Worm (Caenorhabditis elegans) whole organism, L1 larva: ENCODE data around the gene ilys-4.

ENCODE experiments used
- C34B4.2 ChIP-seq: sonication (generic microtip); optimal IDR thresholded peaks from 2 replicates; lab custom pipeline; 2017; ENCODE audit warnings: mild to moderate bottlenecking, missing genetic modification characterization, missing compliant biosample characterization
- blmp-1 ChIP-seq: fragments of 150-350 bp; optimal IDR thresholded peaks from 2 replicates; lab custom pipeline; 2014; ENCODE audit warnings: missing biosample characterization, missing genetic modification characterization
- ceh-88 ChIP-seq: fragments of 200-800 bp; sonication (Bioruptor generic); IDR thresholded peaks from 2 replicates; pipeline ENCODE4 v1.3.6; 2022; ENCODE audit warnings: missing genetic modification characterization, missing compliant biosample characterization
- ces-1 ChIP-seq: fragments of 150-350 bp; optimal IDR thresholded peaks from 2 replicates; lab custom pipeline; 2014; ENCODE audit warnings: missing biosample characterization, missing genetic modification reagents, missing genetic modification characterization
- dpl-1 ChIP-seq, 3 experiments: fragments of 150-350 bp in 2 of 3; sonication (generic microtip) in 1 of 3; optimal IDR thresholded peaks; 2 replicates each; lab custom pipeline; 2014 to 2017; ENCODE audit warnings: missing biosample characterization in 3 of 3, missing genetic modification characterization in 3 of 3, missing genetic modification reagents in 3 of 3
- efl-1 ChIP-seq, 4 experiments: fragments of 150-350 bp; optimal IDR thresholded peaks in 3 of 4; peaks in 1 of 4; 1 replicate in 1 of 4; 2 replicates in 3 of 4; lab custom pipeline; 2014; ENCODE audit warnings: missing biosample characterization in 2 of 4, missing genetic modification characterization in 2 of 4, missing genetic modification reagents in 2 of 4
- elt-2 ChIP-seq: sonication (generic microtip); optimal IDR thresholded peaks from 2 replicates; lab custom pipeline; 2016; ENCODE audit warnings: missing genetic modification characterization, mild to moderate bottlenecking, inconsistent platforms, missing compliant biosample characterization, missing genetic modification reagents
- ets-5 ChIP-seq: fragments of 200-800 bp; sonication (Bioruptor generic); IDR thresholded peaks from 2 replicates; pipeline ENCODE4 v1.3.6; 2022; ENCODE audit warnings: missing genetic modification characterization, missing compliant biosample characterization
- fkh-10 ChIP-seq: sonication (generic microtip); optimal IDR thresholded peaks from 2 replicates; lab custom pipeline; 2017; ENCODE audit warnings: missing biosample characterization, missing genetic modification reagents, missing genetic modification characterization
- jun-1 ChIP-seq: fragments of 150-350 bp; optimal IDR thresholded peaks from 2 replicates; lab custom pipeline; 2014; ENCODE audit warnings: missing biosample characterization, missing genetic modification reagents, missing genetic modification characterization
- lin-13 ChIP-seq: fragments of 150-350 bp; optimal IDR thresholded peaks from 2 replicates; lab custom pipeline; 2014; ENCODE audit warnings: missing biosample characterization, missing genetic modification reagents, missing genetic modification characterization
- lin-14 ChIP-seq: fragments of 200-800 bp; sonication (Bioruptor generic); optimal IDR thresholded peaks from 2 replicates; lab custom pipeline; 2018; ENCODE audit warnings: mild to moderate bottlenecking, missing genetic modification characterization, moderate library complexity, missing compliant biosample characterization
- lin-15B ChIP-seq: fragments of 150-350 bp; sonication (generic microtip); optimal IDR thresholded peaks from 3 replicates; lab custom pipeline; 2014; ENCODE audit warnings: missing biosample characterization, missing genetic modification characterization
- lin-35 ChIP-seq, 2 experiments: fragments of 150-350 bp; optimal IDR thresholded peaks; 2 replicates each; lab custom pipeline; 2014; ENCODE audit warnings: missing biosample characterization in 2 of 2, missing genetic modification characterization in 2 of 2, missing genetic modification reagents in 2 of 2
- lin-39 ChIP-seq: fragments of 150-350 bp; optimal IDR thresholded peaks from 2 replicates; lab custom pipeline; 2014; ENCODE audit warnings: missing biosample characterization, missing genetic modification reagents, missing genetic modification characterization
- lir-3 ChIP-seq: sonication (generic microtip); optimal IDR thresholded peaks from 2 replicates; lab custom pipeline; 2016; ENCODE audit warnings: mild to moderate bottlenecking, missing genetic modification characterization, moderate library complexity, missing compliant biosample characterization; ENCODE audit not compliant: poor library complexity
- lsy-2 ChIP-seq, 2 experiments: fragments of 150-350 bp; optimal IDR thresholded peaks; 2 replicates each; lab custom pipeline; 2014; ENCODE audit warnings: missing biosample characterization in 2 of 2, missing genetic modification characterization in 2 of 2
- nhr-11 ChIP-seq: fragments of 150-350 bp; optimal IDR thresholded peaks from 2 replicates; lab custom pipeline; 2014; ENCODE audit warnings: missing biosample characterization, missing genetic modification characterization
- nhr-12 ChIP-seq: sonication (generic microtip); optimal IDR thresholded peaks from 2 replicates; lab custom pipeline; 2017; ENCODE audit warnings: missing biosample characterization, missing genetic modification characterization
- nhr-19 ChIP-seq: fragments of 200-800 bp; sonication (Bioruptor generic); conservative IDR thresholded peaks from 2 replicates; pipeline ENCODE4 v1.3.6; 2022; ENCODE audit warnings: missing genetic modification characterization, missing compliant biosample characterization
- nhr-20 ChIP-seq: sonication (generic microtip); optimal IDR thresholded peaks from 2 replicates; lab custom pipeline; 2016; ENCODE audit warnings: mild to moderate bottlenecking, missing genetic modification characterization, missing compliant biosample characterization
- nhr-71 ChIP-seq: sonication (generic microtip); optimal IDR thresholded peaks from 2 replicates; lab custom pipeline; 2016; ENCODE audit warnings: mild to moderate bottlenecking, missing genetic modification characterization, moderate library complexity, missing compliant biosample characterization
- nhr-76 ChIP-seq: sonication (generic microtip); optimal IDR thresholded peaks from 2 replicates; lab custom pipeline; 2017; ENCODE audit warnings: missing biosample characterization, missing genetic modification characterization
- nhr-85 ChIP-seq: sonication (generic microtip); peaks from one replicate; lab custom pipeline; 2016; ENCODE audit warnings: missing genetic modification characterization, inconsistent platforms, missing compliant biosample characterization
- nhr-90 ChIP-seq: sonication (generic microtip); optimal IDR thresholded peaks from 2 replicates; lab custom pipeline; 2016; ENCODE audit warnings: mild to moderate bottlenecking, missing genetic modification characterization, missing compliant biosample characterization; ENCODE audit not compliant: poor library complexity
- pqm-1 ChIP-seq: sonication (generic microtip); optimal IDR thresholded peaks from 3 replicates; lab custom pipeline; 2017; ENCODE audit warnings: missing biosample characterization, missing genetic modification characterization
- skn-1 ChIP-seq: fragments of 150-350 bp; optimal IDR thresholded peaks from 2 replicates; lab custom pipeline; 2014; ENCODE audit warnings: missing biosample characterization, missing genetic modification characterization
- snu-23 ChIP-seq: sonication (generic microtip); optimal IDR thresholded peaks from 2 replicates; lab custom pipeline; 2016; ENCODE audit warnings: missing genetic modification characterization, missing compliant biosample characterization
- sup-37 ChIP-seq: fragments of 200-800 bp; sonication (Bioruptor generic); optimal IDR thresholded peaks from 2 replicates; lab custom pipeline; 2018; ENCODE audit warnings: mild to moderate bottlenecking, missing genetic modification characterization, missing compliant biosample characterization
- tbx-2 ChIP-seq: sonication (generic microtip); optimal IDR thresholded peaks from 2 replicates; lab custom pipeline; 2016; ENCODE audit warnings: missing genetic modification characterization, missing compliant biosample characterization
- unc-130 ChIP-seq: fragments of 150-350 bp; optimal IDR thresholded peaks from 2 replicates; lab custom pipeline; 2017; ENCODE audit warnings: missing biosample characterization, missing genetic modification characterization, inconsistent platforms
- zip-4 ChIP-seq: fragments of 200-800 bp; sonication (Bioruptor generic); optimal IDR thresholded peaks from 2 replicates; lab custom pipeline; 2018; ENCODE audit warnings: mild to moderate bottlenecking, missing genetic modification characterization, moderate library complexity, missing compliant biosample characterization

ilys-4 gene

ce11 chrIV:7946899-7947499 lies 49.7 kb upstream of the ilys-4 start, which contains the start of gene F20D12.12 (continued):
- peak; percentile 76 for TF ChIP-seq lin-14 (GFP tag; lab: Kevin White, UChicago)
- TF ChIP-seq, all 84 proteins: peak for 43; not testable (repeated sequence) for 41

- TF ChIP-seq efl-1 (optimal IDR thresholded peaks at IDR 0.05; lab: Kevin White, UChicago) (no peak), efl-1 (GFP tag; optimal IDR thresholded peaks at IDR 0.05 in 1 of 2; lab: Kevin White, UChicago) (peak; percentile 52 to 97), lin-35 (GFP tag; optimal IDR thresholded peaks at IDR 0.05; lab: Kevin White, UChicago) (peak in 1 of 2 experiments; percentile 61), dpl-1 (GFP tag; optimal IDR thresholded peaks at IDR 0.05; lab: Kevin White, UChicago) (peak in 2 of 3 experiments; percentile 36 to 49), nhr-19 (GFP tag; lab: Robert Waterston, UW) (no peak), lin-13 (GFP tag; lab: Kevin White, UChicago) (no peak)
- TF ChIP-seq, all 84 proteins: peak for 3
Measured at ce11 chrIV:7946457-7946856, 49.1 kb upstream of the ilys-4 start, which contains the start of gene czw-1. Gene czw-1, minus strand, starts transcription at chrIV:7946825.

DNA sequence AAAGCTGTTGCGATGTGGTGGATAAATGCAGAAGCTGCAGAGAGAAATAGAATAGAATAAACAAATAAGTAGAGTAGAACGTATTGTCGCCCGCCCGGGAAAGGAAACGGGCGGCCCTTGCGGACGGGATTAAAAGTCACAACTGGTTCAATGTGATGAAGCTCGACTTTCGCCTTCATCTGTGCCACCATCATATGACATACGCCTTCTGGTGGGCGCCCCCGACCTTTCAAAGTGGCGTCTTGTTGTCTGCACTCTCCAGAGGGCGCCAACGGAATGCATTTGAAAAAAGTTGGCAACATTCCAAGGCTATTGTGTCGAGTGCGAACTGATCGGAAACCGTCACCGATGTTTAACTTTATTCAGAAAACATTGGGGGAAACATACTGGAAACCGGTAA lies 45.9 kb upstream of the ilys-4 start:
- TF ChIP-seq skn-1 (tag; lab: Kevin White, UChicago) (no peak), blmp-1 (peak; percentile 75), nhr-12 (tag; lab: Kevin White, UChicago) (no peak), dpl-1 (GFP tag; optimal IDR thresholded peaks at IDR 0.05; lab: Kevin White, UChicago) (peak; percentile 10 to 51 (median 23)), lin-14 (GFP tag; lab: Kevin White, UChicago) (peak; percentile 66), lsy-2 (tag; optimal IDR thresholded peaks at IDR 0.05; lab: Kevin White, UChicago) (peak in 1 of 2 experiments; percentile 27), ceh-88 (GFP tag; lab: Robert Waterston, UW) (no peak), pqm-1 (tag; lab: Kevin White, UChicago) (no peak), nhr-71 (tag; lab: Kevin White, UChicago) (peak; percentile 13), unc-130 (tag; lab: Kevin White, UChicago) (no peak), sup-37 (GFP tag; lab: Kevin White, UChicago) (no peak), tbx-2 (tag; lab: Kevin White, UChicago) (no peak), nhr-90 (tag; lab: Kevin White, UChicago) (no peak), nhr-85 (tag; lab: Kevin White, UChicago) (peak; percentile 9), nhr-76 (tag; lab: Kevin White, UChicago) (no peak), fkh-10 (GFP tag; lab: Kevin White, UChicago) (no peak), ces-1 (GFP tag; lab: Kevin White, UChicago) (no peak), nhr-20 (tag; lab: Kevin White, UChicago) (peak; percentile 16), efl-1 (optimal IDR thresholded peaks at IDR 0.05; lab: Kevin White, UChicago) (peak in 1 of 2 experiments; percentile 22), efl-1 (GFP tag; optimal IDR thresholded peaks at IDR 0.05 in 1 of 2; lab: Kevin White, UChicago) (peak; percentile 33 to 39), lin-15B (tag; lab: Kevin White, UChicago) (no peak), lin-39 (tag; lab: Kevin White, UChicago) (no peak), lin-35 (GFP tag; optimal IDR thresholded peaks at IDR 0.05; lab: Kevin White, UChicago) (peak in 1 of 2 experiments; percentile 40), C34B4.2 (no peak), ets-5 (GFP tag; lab: Robert Waterston, UW) (no peak), snu-23 (GFP tag; lab: Kevin White, UChicago) (peak; percentile 29), jun-1 (no peak), zip-4 (GFP tag; lab: Kevin White, UChicago) (no peak), elt-2 (no peak), nhr-11 (tag; lab: Kevin White, UChicago) (no peak)

- no peak for TF ChIP-seq efl-1 (optimal IDR thresholded peaks at IDR 0.05; lab: Kevin White, UChicago)
- peak in 1 of 2 experiments; percentile 61 for TF ChIP-seq efl-1 (GFP tag; optimal IDR thresholded peaks at IDR 0.05 in 1 of 2; lab: Kevin White, UChicago)
- TF ChIP-seq lir-3 (tag; lab: Kevin White, UChicago), result no peak
Measured at ce11 chrIV:7940919-7941318, 43.6 kb upstream of the ilys-4 start, which contains the start of gene exc-9. Gene exc-9, minus strand, starts transcription at chrIV:7941019.
